Worm (Caenorhabditis elegans): ENCODE measurements around the gene W06G6.10.

ce11 chrV:16627962-16628361 is 19.0 kb downstream of the W06G6.10 start, which contains the start of gene oac-53:
- no peak for TF ChIP-seq tra-4 (tag; optimal IDR thresholded peaks at IDR 0.05)
- TF ChIP-seq ama-1 (optimal IDR thresholded peaks at IDR 0.05): no peak
- TF ChIP-seq F13C5.2 (tag; optimal IDR thresholded peaks at IDR 0.05): no peak
- TF ChIP-seq sea-1 (GFP tag; conservative IDR thresholded peaks at IDR 0.05): no peak
- TF ChIP-seq tbx-11 (GFP tag; IDR thresholded peaks at IDR 0.05): no peak
- TF ChIP-seq ets-7 (tag; optimal IDR thresholded peaks at IDR 0.05): no peak
- no peak for TF ChIP-seq hmg-4 (GFP tag; optimal IDR thresholded peaks at IDR 0.05)
- no peak for TF ChIP-seq tbx-37 (GFP tag; conservative IDR thresholded peaks at IDR 0.05)
